Fruit fly (Drosophila melanogaster) S2 (cell line): ENCODE data around the gene Dsp1.

ENCODE experiments used
- CG8478 ChIP-seq: fragments of >200 bp; optimal IDR thresholded peaks from 2 replicates; lab custom pipeline; 2018
- CTCF ChIP-seq, 2 experiments: fragments of >200 bp; optimal IDR thresholded peaks; 2 replicates each; lab custom pipeline; 2018

- no peak for TF ChIP-seq CTCF (optimal IDR thresholded peaks at IDR 0.05; lab: Kevin White, UChicago)
- no peak for TF ChIP-seq CG8478
These were observed 1.7 kb upstream of the Dsp1 start for dm6 chrX:16331562-16332233.
